Worm (Caenorhabditis elegans) whole organism, early embryonic: ENCODE data around the gene eps-8.

Experiments used
- B0310.2 ChIP-seq: sonication (generic microtip); optimal IDR thresholded peaks from 2 replicates; lab custom pipeline; 2016; ENCODE audit warnings: mild to moderate bottlenecking, missing genetic modification characterization, missing compliant biosample characterization
- F13C5.2 ChIP-seq: sonication (generic microtip); optimal IDR thresholded peaks from 2 replicates; lab custom pipeline; 2017; ENCODE audit warnings: mild to moderate bottlenecking, missing genetic modification characterization, inconsistent platforms, missing compliant biosample characterization
- aly-1 ChIP-seq: sonication (generic microtip); optimal IDR thresholded peaks from 2 replicates; lab custom pipeline; 2016; ENCODE audit warnings: missing genetic modification characterization, missing compliant biosample characterization
- ama-1 ChIP-seq: fragments of 150-350 bp; optimal IDR thresholded peaks from 2 replicates; lab custom pipeline; 2014
- ceh-13 ChIP-seq: fragments of 200-800 bp; sonication (Bioruptor generic); optimal IDR thresholded peaks from 2 replicates; lab custom pipeline; 2018; ENCODE audit warnings: mild to moderate bottlenecking, missing genetic modification characterization, missing compliant biosample characterization
- ceh-36 ChIP-seq: sonication (generic microtip); optimal IDR thresholded peaks from 2 replicates; lab custom pipeline; 2016; ENCODE audit warnings: missing genetic modification characterization, inconsistent platforms, missing compliant biosample characterization
- ets-7 ChIP-seq: sonication (generic microtip); optimal IDR thresholded peaks from 2 replicates; lab custom pipeline; 2016; ENCODE audit warnings: missing genotype, missing genetic modification characterization, missing compliant biosample characterization
- flt-1 ChIP-seq: fragments of 200-800 bp; sonication (Bioruptor generic); IDR thresholded peaks from 2 replicates; pipeline ENCODE4 v1.3.6; 2022; ENCODE audit warnings: missing genetic modification characterization, missing compliant biosample characterization
- hmbx-1 ChIP-seq: sonication (generic microtip); optimal IDR thresholded peaks from 2 replicates; lab custom pipeline; 2016; ENCODE audit warnings: mild to moderate bottlenecking, missing genetic modification characterization, missing compliant biosample characterization
- hmg-4 ChIP-seq: fragments of 200-800 bp; sonication (Bioruptor generic); optimal IDR thresholded peaks from 2 replicates; lab custom pipeline; 2018; ENCODE audit warnings: mild to moderate bottlenecking, missing genetic modification characterization, missing compliant biosample characterization
- hnd-1 ChIP-seq: sonication (generic microtip); optimal IDR thresholded peaks from 2 replicates; lab custom pipeline; 2016; ENCODE audit warnings: missing genetic modification characterization, missing compliant biosample characterization
- pes-1 ChIP-seq: fragments of 200-800 bp; sonication (Bioruptor generic); IDR thresholded peaks from 2 replicates; pipeline ENCODE4 v1.3.6; 2022; ENCODE audit warnings: missing genetic modification reagents, missing genetic modification characterization, missing compliant biosample characterization
- scrt-1 ChIP-seq: fragments of 200-800 bp; sonication (Bioruptor generic); IDR thresholded peaks from 2 replicates; pipeline ENCODE4 v1.3.6; 2022; ENCODE audit warnings: missing genetic modification characterization, missing compliant biosample characterization
- sea-1 ChIP-seq: fragments of 200-800 bp; sonication (Bioruptor generic); conservative IDR thresholded peaks from 2 replicates; pipeline ENCODE4 v1.3.6; 2022; ENCODE audit warnings: missing genetic modification characterization, missing compliant biosample characterization
- tbx-11 ChIP-seq: fragments of 200-800 bp; sonication (Bioruptor generic); IDR thresholded peaks from 2 replicates; pipeline ENCODE4 v1.3.6; 2022; ENCODE audit warnings: missing genetic modification characterization, missing compliant biosample characterization
- tbx-37 ChIP-seq: fragments of 200-800 bp; sonication (Bioruptor generic); conservative IDR thresholded peaks from 2 replicates; pipeline ENCODE4 v1.3.6; 2022; ENCODE audit warnings: missing genetic modification reagents, missing genetic modification characterization, missing compliant biosample characterization
- tra-4 ChIP-seq: sonication (generic microtip); optimal IDR thresholded peaks from 2 replicates; lab custom pipeline; 2017; ENCODE audit warnings: missing genetic modification characterization, missing compliant biosample characterization

eps-8 gene

DNA sequence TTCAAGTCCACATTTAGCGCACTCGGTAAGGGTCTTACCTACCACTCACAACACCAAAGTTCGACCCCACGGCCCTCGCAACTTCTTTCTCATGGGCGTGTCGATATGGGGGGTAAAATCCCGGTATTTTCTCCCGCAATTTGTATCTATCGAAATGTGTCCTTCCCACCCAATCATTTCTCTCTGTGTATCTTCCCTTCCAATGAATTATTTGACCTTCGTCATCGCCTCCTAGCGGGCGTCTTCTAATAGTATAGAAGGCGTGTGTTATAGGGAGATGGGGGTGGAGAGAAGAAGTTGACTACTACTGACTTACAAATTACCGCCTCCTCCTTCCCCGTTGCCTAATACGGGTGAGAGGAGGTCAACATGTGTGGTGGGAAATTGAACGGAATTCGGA, 2.7 kb upstream of the eps-8 start:
- TF ChIP-seq ceh-36: no peak
- no peak for TF ChIP-seq pes-1 (GFP tag; lab: Robert Waterston, UW)
- TF ChIP-seq hmg-4: no peak
- no peak for TF ChIP-seq aly-1 (tag; lab: Kevin White, UChicago)
- TF ChIP-seq ama-1: no peak
- no peak for TF ChIP-seq tbx-11 (GFP tag; lab: Robert Waterston, UW)
- no peak for TF ChIP-seq hmbx-1 (tag; lab: Kevin White, UChicago)
- TF ChIP-seq ets-7 (tag; lab: Kevin White, UChicago): no peak

ce11 chrIV:14877657-14878056, 1.6 kb upstream of the eps-8 start:
- TF ChIP-seq tbx-37 (GFP tag; lab: Robert Waterston, UW): no peak
- no peak for TF ChIP-seq ceh-36
- no peak for TF ChIP-seq tbx-11 (GFP tag; lab: Robert Waterston, UW)
- no peak for TF ChIP-seq tra-4 (tag; lab: Kevin White, UChicago)
- TF ChIP-seq F13C5.2 (tag; lab: Kevin White, UChicago): no peak
- no peak for TF ChIP-seq sea-1
- TF ChIP-seq B0310.2 (tag; lab: Kevin White, UChicago): no peak
- no peak for TF ChIP-seq flt-1
- no peak for TF ChIP-seq ets-7 (tag; lab: Kevin White, UChicago)
- TF ChIP-seq ceh-13 (GFP tag; lab: Kevin White, UChicago): no peak
- no peak for TF ChIP-seq hmbx-1 (tag; lab: Kevin White, UChicago)
- no peak for TF ChIP-seq scrt-1 (GFP tag; lab: Robert Waterston, UW)
- TF ChIP-seq aly-1 (tag; lab: Kevin White, UChicago): no peak
- no peak for TF ChIP-seq pes-1 (GFP tag; lab: Robert Waterston, UW)
- no peak for TF ChIP-seq ama-1

DNA sequence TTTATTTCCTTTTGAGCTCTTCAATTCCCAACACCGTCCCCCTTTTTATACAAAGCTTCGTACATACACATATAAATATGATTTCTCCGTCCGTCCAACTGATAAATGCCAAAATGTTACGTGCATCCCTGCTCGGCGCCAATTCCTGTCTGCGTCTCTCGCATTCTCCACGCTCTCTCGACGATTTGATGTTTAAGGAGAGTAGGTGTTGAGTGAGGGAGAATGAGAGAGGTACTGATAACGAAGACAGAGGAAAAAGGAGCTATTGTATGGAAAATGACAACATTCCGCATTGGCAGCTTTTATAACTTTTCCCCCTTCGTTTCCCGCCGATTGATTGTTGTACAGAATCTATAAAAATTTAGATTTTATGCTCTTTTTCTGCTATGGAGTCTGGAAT, 4.5 kb downstream of the eps-8 start:
- TF ChIP-seq ets-7 (tag; lab: Kevin White, UChicago) (no peak), pes-1 (GFP tag; lab: Robert Waterston, UW) (no peak), B0310.2 (tag; lab: Kevin White, UChicago) (no peak)

DNA sequence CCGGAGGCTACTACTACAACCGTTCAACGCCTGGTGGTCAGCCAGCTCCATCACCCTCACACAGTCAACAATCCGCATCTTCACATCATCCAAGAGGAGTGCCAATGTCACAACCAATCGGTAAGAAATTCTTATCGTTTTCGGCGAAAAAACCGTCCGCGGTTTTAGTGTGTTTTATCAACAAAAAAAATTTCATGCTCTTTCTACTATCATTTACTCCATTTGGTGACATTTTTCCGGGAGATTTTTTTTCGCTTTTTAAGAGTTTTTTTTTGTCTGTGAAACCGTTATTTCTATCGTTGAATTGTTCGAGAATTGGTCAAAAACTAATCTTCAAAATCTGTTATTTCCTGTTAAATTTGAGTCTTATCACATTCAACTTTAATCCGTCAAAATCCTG, 6.3 kb downstream of the eps-8 start:
- TF ChIP-seq ama-1 (no peak), B0310.2 (tag; lab: Kevin White, UChicago) (no peak), F13C5.2 (tag; lab: Kevin White, UChicago) (no peak), pes-1 (GFP tag; lab: Robert Waterston, UW) (no peak), hmbx-1 (tag; lab: Kevin White, UChicago) (no peak), tra-4 (tag; lab: Kevin White, UChicago) (no peak), tbx-37 (GFP tag; lab: Robert Waterston, UW) (no peak), ceh-13 (GFP tag; lab: Kevin White, UChicago) (no peak), ceh-36 (no peak), scrt-1 (GFP tag; lab: Robert Waterston, UW) (no peak), flt-1 (no peak), hmg-4 (no peak), ets-7 (tag; lab: Kevin White, UChicago) (no peak), hnd-1 (tag; lab: Kevin White, UChicago) (no peak), sea-1 (no peak), tbx-11 (GFP tag; lab: Robert Waterston, UW) (no peak), aly-1 (tag; lab: Kevin White, UChicago) (no peak)

- TF ChIP-seq hnd-1 (tag; lab: Kevin White, UChicago) (no peak), tbx-11 (GFP tag; lab: Robert Waterston, UW) (no peak), ceh-36 (no peak), ets-7 (tag; lab: Kevin White, UChicago) (no peak), tra-4 (tag; lab: Kevin White, UChicago) (no peak), sea-1 (no peak), B0310.2 (tag; lab: Kevin White, UChicago) (no peak), flt-1 (no peak), scrt-1 (GFP tag; lab: Robert Waterston, UW) (no peak), tbx-37 (GFP tag; lab: Robert Waterston, UW) (no peak), ama-1 (no peak), pes-1 (GFP tag; lab: Robert Waterston, UW) (no peak), aly-1 (tag; lab: Kevin White, UChicago) (no peak), hmbx-1 (tag; lab: Kevin White, UChicago) (no peak), ceh-13 (GFP tag; lab: Kevin White, UChicago) (no peak), hmg-4 (no peak)
Observed at ce11 chrIV:14888889-14889664, 9.8 kb downstream of the eps-8 start.

- no peak for TF ChIP-seq flt-1
- no peak for TF ChIP-seq ceh-36
- no peak for TF ChIP-seq pes-1 (GFP tag; lab: Robert Waterston, UW)
- no peak for TF ChIP-seq sea-1
- TF ChIP-seq tra-4 (tag; lab: Kevin White, UChicago): no peak
- no peak for TF ChIP-seq F13C5.2 (tag; lab: Kevin White, UChicago)
- no peak for TF ChIP-seq aly-1 (tag; lab: Kevin White, UChicago)
- no peak for TF ChIP-seq hnd-1 (tag; lab: Kevin White, UChicago)
- TF ChIP-seq ama-1: no peak
- TF ChIP-seq tbx-37 (GFP tag; lab: Robert Waterston, UW): no peak
- TF ChIP-seq ets-7 (tag; lab: Kevin White, UChicago): no peak
- TF ChIP-seq hmg-4: no peak
- no peak for TF ChIP-seq B0310.2 (tag; lab: Kevin White, UChicago)
- TF ChIP-seq tbx-11 (GFP tag; lab: Robert Waterston, UW): no peak
- TF ChIP-seq ceh-13 (GFP tag; lab: Kevin White, UChicago): no peak
- no peak for TF ChIP-seq hmbx-1 (tag; lab: Kevin White, UChicago)
- no peak for TF ChIP-seq scrt-1 (GFP tag; lab: Robert Waterston, UW)
Observed at ce11 chrIV:14890914-14891313, 11.6 kb downstream of the eps-8 start.

DNA sequence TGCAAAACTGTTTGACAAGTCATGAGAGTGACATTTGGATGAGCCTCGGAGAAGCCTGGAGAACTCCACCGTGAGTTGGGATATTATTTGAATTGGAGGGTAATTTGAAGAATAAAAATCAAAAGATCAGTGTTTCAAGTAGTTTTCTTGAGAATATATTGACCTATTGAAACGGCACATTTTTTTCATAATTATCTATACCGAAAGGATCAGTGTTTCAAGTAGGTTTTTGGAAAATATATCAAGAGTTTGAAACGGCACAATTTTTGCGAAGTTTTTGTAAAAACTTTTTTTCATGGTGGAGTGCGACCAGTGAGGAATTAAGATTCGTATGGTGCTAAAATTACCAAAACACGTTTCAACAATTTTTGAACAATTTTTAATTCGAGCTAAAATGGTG, 12.7 kb downstream of the eps-8 start:
- TF ChIP-seq F13C5.2 (tag; lab: Kevin White, UChicago) (no peak), hnd-1 (tag; lab: Kevin White, UChicago) (no peak), hmbx-1 (tag; lab: Kevin White, UChicago) (no peak), flt-1 (no peak), B0310.2 (tag; lab: Kevin White, UChicago) (no peak), tbx-37 (GFP tag; lab: Robert Waterston, UW) (no peak), tra-4 (tag; lab: Kevin White, UChicago) (no peak), ceh-36 (no peak), scrt-1 (GFP tag; lab: Robert Waterston, UW) (no peak), aly-1 (tag; lab: Kevin White, UChicago) (no peak), ets-7 (tag; lab: Kevin White, UChicago) (no peak), tbx-11 (GFP tag; lab: Robert Waterston, UW) (no peak), sea-1 (no peak), hmg-4 (no peak), ama-1 (no peak)
